Worm (Caenorhabditis elegans) whole organism, dauer: ENCODE data around the gene ZC132.9.
"Not testable (repeated sequence)": the region's sequence is repeated elsewhere in the genome, so short reads cannot be mapped to it uniquely, and the experiment has no call there.

Source experiments
- unc-62 ChIP-seq: sonication (generic microtip); optimal IDR thresholded peaks from 2 replicates; lab custom pipeline; 2017; ENCODE audit warnings: missing biosample characterization, missing genetic modification reagents, missing genetic modification characterization

ZC132.9 gene

ce11 chrV:4326841-4327240 is 7.1 kb upstream of the ZC132.9 start, which contains the start of gene D2063.1:
Gene D2063.1, plus strand, starts transcription at chrV:4327121.
- no peak for TF ChIP-seq unc-62 (GFP tag; lab: Kevin White, UChicago)

- no peak for TF ChIP-seq unc-62 (GFP tag; lab: Kevin White, UChicago)
These were observed 5.6 kb upstream of the ZC132.9 start, which contains the start of gene nhr-125 for ce11 chrV:4325415-4325814. Gene nhr-125, minus strand, starts transcription at chrV:4325515.

- TF ChIP-seq unc-62 (GFP tag; lab: Kevin White, UChicago): no peak
These were observed 2.9 kb upstream of the ZC132.9 start, which contains the start of gene R02D1.2 for ce11 chrV:4322706-4323105. Gene R02D1.2, minus strand, starts transcription at chrV:4322806.

ce11 chrV:4315057-4315456 is 4.7 kb downstream of the ZC132.9 start, which contains the start of gene srh-192:
Gene srh-192, minus strand, starts transcription at chrV:4315157.
- no peak for TF ChIP-seq unc-62 (GFP tag; lab: Kevin White, UChicago)

- no peak for TF ChIP-seq unc-62 (GFP tag; lab: Kevin White, UChicago)
These were observed 15.5 kb downstream of the ZC132.9 start for ce11 chrV:4304240-4304639.

DNA sequence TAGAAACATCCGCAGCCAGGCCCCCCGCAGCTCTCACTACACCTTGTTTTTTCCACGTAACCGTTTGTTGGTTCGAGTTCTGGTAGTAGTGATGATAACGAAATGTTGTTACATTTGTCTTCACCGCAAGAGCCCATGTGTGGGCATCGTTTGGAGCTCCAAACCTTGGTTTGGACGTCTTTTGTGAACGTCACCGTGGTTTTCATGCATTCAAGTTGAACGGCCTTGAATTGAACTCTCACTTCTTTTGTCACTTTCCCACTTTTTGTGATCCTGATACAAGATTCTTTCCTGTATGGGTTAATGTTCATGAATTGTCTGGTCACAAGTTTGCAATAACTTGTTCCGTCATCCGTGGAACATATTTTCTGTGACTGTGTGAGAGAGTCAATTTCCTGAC is 16.0 kb downstream of the ZC132.9 start:
- TF ChIP-seq unc-62 (GFP tag; lab: Kevin White, UChicago): no peak

DNA sequence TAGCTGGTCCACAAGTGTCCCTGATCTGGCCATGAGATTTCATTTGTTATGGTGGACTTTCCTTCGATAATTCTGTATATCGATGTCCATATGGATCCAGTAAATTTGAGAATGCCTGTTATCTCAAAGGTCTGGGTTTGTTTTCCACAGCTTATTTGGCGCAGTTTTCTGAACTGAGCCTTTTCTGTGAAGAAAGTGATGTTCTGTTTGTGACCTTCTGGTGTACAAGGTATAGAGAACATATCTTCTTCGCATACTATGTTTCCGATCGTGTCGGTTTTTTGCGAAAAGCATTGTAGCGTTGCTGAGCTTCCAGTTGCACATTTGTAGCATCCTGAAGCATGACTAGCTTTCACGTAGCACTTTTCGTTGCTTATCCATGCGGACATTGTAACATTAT is 16.9 kb downstream of the ZC132.9 start:
- no peak for TF ChIP-seq unc-62 (GFP tag; lab: Kevin White, UChicago)

ce11 chrV:4299741-4300140 is 20.0 kb downstream of the ZC132.9 start, which contains the start of gene ZC132.3:
Gene ZC132.3, minus strand, starts transcription at chrV:4299841.
- no peak for TF ChIP-seq unc-62 (GFP tag; lab: Kevin White, UChicago)

- no peak for TF ChIP-seq unc-62 (GFP tag; lab: Kevin White, UChicago)
These were observed 21.2 kb downstream of the ZC132.9 start, which contains the start of gene ZC132.11 for ce11 chrV:4298579-4298978. Gene ZC132.11, minus strand, starts transcription at chrV:4298679.

DNA sequence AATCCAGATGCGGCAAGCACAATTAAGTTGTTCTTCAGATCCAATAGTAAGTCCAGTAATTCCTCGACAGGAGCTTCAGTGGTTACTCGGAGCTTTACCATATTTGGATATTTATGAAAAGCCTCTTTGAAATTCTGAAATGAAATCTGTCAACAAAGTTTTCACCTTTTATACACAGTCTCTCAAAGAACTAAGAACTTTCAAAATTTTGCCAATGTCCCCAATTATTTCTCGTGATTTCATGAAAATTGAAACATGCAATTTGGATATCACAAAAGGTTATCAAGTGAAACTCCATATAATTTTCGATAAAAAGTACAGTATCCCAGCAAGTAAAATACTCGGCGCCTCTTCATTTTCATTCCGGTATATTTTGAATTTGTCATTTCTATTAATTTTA is 23.8 kb downstream of the ZC132.9 start, which contains the start of gene F47D2.11:
TSS of gene F47D2.11 (minus strand) at position 101 of the 400 bp plus-strand sequence.
- no peak for TF ChIP-seq unc-62 (GFP tag; lab: Kevin White, UChicago)

ce11 chrV:4293425-4293824 is 26.3 kb downstream of the ZC132.9 start, which contains the start of gene srh-194:
Gene srh-194, minus strand, starts transcription at chrV:4293525.
- not testable (repeated sequence) for TF ChIP-seq unc-62 (GFP tag; lab: Kevin White, UChicago)

DNA sequence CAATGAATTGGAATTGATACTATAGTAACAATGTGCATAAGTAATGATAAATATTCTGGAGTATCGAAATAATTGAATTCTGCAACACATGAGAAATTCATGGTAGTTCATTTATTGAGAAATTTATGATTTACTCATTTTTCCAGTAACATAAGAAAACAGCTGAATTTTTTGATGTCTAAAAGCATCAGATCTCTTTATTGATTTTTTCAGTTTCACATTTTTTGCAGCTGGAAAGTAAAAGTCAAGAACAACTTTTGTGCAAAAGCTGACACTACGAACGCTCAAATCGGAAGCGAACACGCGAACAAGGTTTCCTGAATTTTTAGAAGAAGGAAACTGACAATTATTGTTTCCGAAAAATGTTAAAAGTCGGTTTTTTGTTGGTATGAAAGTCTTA is 29.7 kb downstream of the ZC132.9 start, which contains the start of gene srh-193:
TSS of gene srh-193 (minus strand) at position 101 of the 400 bp plus-strand sequence.
- TF ChIP-seq unc-62 (GFP tag; lab: Kevin White, UChicago): not testable (repeated sequence)

- TF ChIP-seq unc-62 (GFP tag; lab: Kevin White, UChicago): not testable (repeated sequence)
These were observed 35.0 kb downstream of the ZC132.9 start, which contains the start of gene srt-19 for ce11 chrV:4284737-4285136. Gene srt-19, plus strand, starts transcription at chrV:4285037.

DNA sequence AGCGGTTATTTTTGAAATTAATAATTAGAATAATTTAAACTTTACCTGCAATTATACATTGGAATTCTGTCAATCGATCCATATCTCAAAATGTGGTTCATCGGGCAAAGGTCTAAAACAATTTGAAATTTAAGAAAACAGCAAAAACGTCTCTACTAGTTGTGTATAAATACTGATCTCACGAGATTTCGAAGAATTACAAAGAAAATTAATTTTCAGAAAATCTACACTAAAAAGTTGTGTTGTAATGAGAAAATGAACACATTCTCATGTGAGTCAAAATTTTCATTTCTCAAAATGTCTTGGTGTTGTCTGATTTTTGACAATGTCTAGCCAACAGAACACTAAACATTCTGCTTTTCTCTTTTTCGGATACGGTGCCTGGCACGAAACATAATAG is 38.1 kb downstream of the ZC132.9 start, which contains the start of gene srt-37:
TSS of gene srt-37 (minus strand) at position 101 of the 400 bp plus-strand sequence.
- not testable (repeated sequence) for TF ChIP-seq unc-62 (GFP tag; lab: Kevin White, UChicago)

DNA sequence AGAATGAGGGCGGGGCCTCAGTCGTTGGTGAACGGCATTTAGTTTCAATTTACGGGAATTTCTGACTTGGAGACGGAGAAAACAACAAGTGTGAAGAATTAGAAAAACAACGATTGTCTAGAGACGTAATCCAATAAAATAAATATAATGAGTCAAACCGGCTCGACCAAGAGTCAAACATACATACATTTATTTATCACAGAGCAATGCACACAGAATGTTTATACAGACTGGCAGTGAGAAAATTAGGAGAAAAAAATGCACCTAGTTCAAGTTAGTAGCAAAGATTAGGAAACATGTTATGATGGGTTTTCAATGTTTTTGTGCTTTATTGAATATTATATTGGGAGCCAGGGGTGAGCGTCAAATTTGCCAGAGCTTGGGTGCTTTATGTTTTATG is 41.0 kb downstream of the ZC132.9 start, which contains the start of gene srt-20:
TSS of gene srt-20 (minus strand) at position 101 of the 400 bp plus-strand sequence.
- not testable (repeated sequence) for TF ChIP-seq unc-62 (GFP tag; lab: Kevin White, UChicago)

DNA sequence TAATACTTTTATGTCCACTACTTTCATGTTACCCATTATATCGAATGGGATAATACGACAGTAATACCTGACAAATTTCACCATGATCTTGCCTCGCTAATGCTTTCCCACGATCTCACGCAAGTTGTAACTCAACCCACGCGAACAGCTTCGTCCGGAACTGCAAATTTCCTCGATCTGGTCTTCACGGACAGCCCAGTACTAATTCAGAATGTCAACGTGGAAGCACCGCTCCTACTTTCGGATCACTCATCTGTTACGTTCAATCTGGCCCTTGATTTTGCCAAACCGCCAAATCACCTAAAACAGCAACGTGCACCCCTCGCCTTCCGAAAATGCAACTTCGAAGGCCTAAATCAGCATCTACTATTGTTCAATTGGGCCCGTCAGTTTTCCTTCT is 46.4 kb downstream of the ZC132.9 start:
- no peak for TF ChIP-seq unc-62 (GFP tag; lab: Kevin White, UChicago)

ce11 chrV:4271258-4271657 is 48.5 kb downstream of the ZC132.9 start, which contains the start of gene srt-38:
Gene srt-38, minus strand, starts transcription at chrV:4271358.
- TF ChIP-seq unc-62 (GFP tag; lab: Kevin White, UChicago): not testable (repeated sequence)
